Worm (Caenorhabditis elegans): ENCODE data around the gene nhr-36.

DNA sequence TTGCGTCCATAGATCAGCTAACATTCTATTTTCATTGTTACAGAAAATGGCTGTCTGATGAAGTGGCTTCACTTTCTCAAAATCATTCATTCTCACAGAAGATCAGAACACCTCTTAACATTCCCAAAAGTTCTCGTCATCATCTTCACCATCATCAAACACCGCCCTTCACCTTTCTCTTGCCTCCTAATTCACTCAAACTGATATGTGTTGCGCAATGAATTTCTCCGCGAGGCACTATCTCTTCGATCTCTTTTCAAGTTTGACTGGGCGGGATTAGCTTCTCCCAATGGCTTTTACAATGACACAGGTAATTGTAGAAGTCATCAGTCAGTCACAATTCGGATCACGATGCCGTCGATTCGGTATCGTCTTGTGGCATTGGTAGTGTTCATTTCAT, 39.8 kb downstream of the nhr-36 start, which contains the start of gene grd-6:
- TF ChIP-seq tbx-11 (GFP tag; IDR thresholded peaks at IDR 0.05) (no peak), hmg-4 (GFP tag; optimal IDR thresholded peaks at IDR 0.05) (no peak), ceh-13 (GFP tag; optimal IDR thresholded peaks at IDR 0.05) (no peak)

All from whole organism, early embryonic.